Worm (Caenorhabditis elegans) whole organism, late embryonic: ENCODE results near the gene dct-1.

ENCODE experiments used
- C38D4.7 ChIP-seq: fragments of 200-800 bp; sonication (Bioruptor generic); optimal IDR thresholded peaks from 2 replicates; lab custom pipeline; 2018; ENCODE audit warnings: mild to moderate bottlenecking, missing genetic modification characterization, moderate library complexity, missing compliant biosample characterization
- K02D7.2 ChIP-seq: sonication (generic microtip); optimal IDR thresholded peaks from 2 replicates; lab custom pipeline; 2017; ENCODE audit warnings: mild to moderate bottlenecking, missing genetic modification characterization, missing compliant biosample characterization
- K09A11.1 ChIP-seq: sonication (generic microtip); optimal IDR thresholded peaks from 2 replicates; lab custom pipeline; 2017; ENCODE audit warnings: antibody characterized with exemption, mild to moderate bottlenecking, missing genetic modification characterization, missing compliant biosample characterization; ENCODE audit not compliant: insufficient read depth
- Y22D7AL.16 ChIP-seq: sonication (generic microtip); optimal IDR thresholded peaks from 2 replicates; lab custom pipeline; 2016; ENCODE audit warnings: missing genetic modification characterization, missing compliant biosample characterization
- ahr-1 ChIP-seq: sonication (generic microtip); optimal IDR thresholded peaks from 2 replicates; lab custom pipeline; 2016; ENCODE audit warnings: missing genetic modification characterization, missing compliant biosample characterization
- ceh-14 ChIP-seq: sonication (generic microtip); optimal IDR thresholded peaks from 2 replicates; lab custom pipeline; 2016; ENCODE audit warnings: missing genotype, missing genetic modification characterization, missing compliant biosample characterization
- ceh-18 ChIP-seq: sonication (generic microtip); optimal IDR thresholded peaks from 2 replicates; lab custom pipeline; 2016; ENCODE audit warnings: missing genetic modification characterization, missing compliant biosample characterization
- ceh-19 ChIP-seq: fragments of 200-800 bp; sonication (Bioruptor generic); optimal IDR thresholded peaks from 2 replicates; lab custom pipeline; 2018; ENCODE audit warnings: mild to moderate bottlenecking, missing genetic modification characterization, missing compliant biosample characterization
- ceh-2 ChIP-seq: sonication (generic microtip); optimal IDR thresholded peaks from 2 replicates; lab custom pipeline; 2016; ENCODE audit warnings: missing genotype, missing genetic modification characterization, missing compliant biosample characterization
- ceh-30 ChIP-seq: fragments of 150-350 bp; optimal IDR thresholded peaks from 2 replicates; lab custom pipeline; 2014; ENCODE audit warnings: missing biosample characterization, missing genetic modification characterization
- ceh-48 ChIP-seq: sonication (generic microtip); optimal IDR thresholded peaks from 2 replicates; lab custom pipeline; 2016; ENCODE audit warnings: missing genetic modification characterization, inconsistent platforms, missing compliant biosample characterization
- ceh-9 ChIP-seq: sonication (generic microtip); optimal IDR thresholded peaks from 2 replicates; lab custom pipeline; 2016; ENCODE audit warnings: mild to moderate bottlenecking, missing genetic modification characterization, inconsistent platforms, missing compliant biosample characterization
- che-1 ChIP-seq: sonication (generic microtip); optimal IDR thresholded peaks from 2 replicates; lab custom pipeline; 2016; ENCODE audit warnings: mild to moderate bottlenecking, missing genetic modification characterization, missing compliant biosample characterization
- dve-1 ChIP-seq: sonication (generic microtip); optimal IDR thresholded peaks from 2 replicates; lab custom pipeline; 2017; ENCODE audit warnings: antibody characterized with exemption, mild to moderate bottlenecking, missing genetic modification characterization, missing compliant biosample characterization
- elt-2 ChIP-seq: sonication (generic microtip); optimal IDR thresholded peaks from 2 replicates; lab custom pipeline; 2016; ENCODE audit warnings: missing genetic modification reagents, missing genetic modification characterization, missing compliant biosample characterization
- elt-4 ChIP-seq: sonication (generic microtip); optimal IDR thresholded peaks from 2 replicates; lab custom pipeline; 2016; ENCODE audit warnings: missing genetic modification characterization, missing compliant biosample characterization
- ets-4 ChIP-seq: sonication (generic microtip); optimal IDR thresholded peaks from 2 replicates; lab custom pipeline; 2016; ENCODE audit warnings: missing genetic modification characterization, missing compliant biosample characterization
- fax-1 ChIP-seq: sonication (generic microtip); optimal IDR thresholded peaks from 2 replicates; lab custom pipeline; 2016; ENCODE audit warnings: missing genotype, missing genetic modification characterization, missing compliant biosample characterization
- fkh-10 ChIP-seq: fragments of 150-350 bp; optimal IDR thresholded peaks from 2 replicates; lab custom pipeline; 2014; ENCODE audit warnings: missing biosample characterization, missing genetic modification reagents, missing genetic modification characterization
- fkh-6 ChIP-seq: sonication (generic microtip); optimal IDR thresholded peaks from 2 replicates; lab custom pipeline; 2016; ENCODE audit warnings: missing genetic modification characterization, missing compliant biosample characterization
- gmeb-2 ChIP-seq: sonication (generic microtip); optimal IDR thresholded peaks from 2 replicates; lab custom pipeline; 2016; ENCODE audit warnings: missing genetic modification characterization, inconsistent platforms, missing compliant biosample characterization
- hlh-15 ChIP-seq: sonication (generic microtip); optimal IDR thresholded peaks from 2 replicates; lab custom pipeline; 2016; ENCODE audit warnings: missing genetic modification characterization, missing compliant biosample characterization
- hlh-30 ChIP-seq: sonication (generic microtip); optimal IDR thresholded peaks from 2 replicates; lab custom pipeline; 2017; ENCODE audit warnings: antibody characterized with exemption, missing genetic modification characterization, missing compliant biosample characterization; ENCODE audit not compliant: insufficient read depth
- lim-6 ChIP-seq: sonication (generic microtip); optimal IDR thresholded peaks from 2 replicates; lab custom pipeline; 2016; ENCODE audit warnings: missing genetic modification characterization, missing compliant biosample characterization
- madf-2 ChIP-seq: sonication (generic microtip); optimal IDR thresholded peaks from 2 replicates; lab custom pipeline; 2017; ENCODE audit warnings: missing genetic modification characterization, missing compliant biosample characterization
- mec-3 ChIP-seq: sonication (generic microtip); optimal IDR thresholded peaks from 2 replicates; lab custom pipeline; 2016; ENCODE audit warnings: borderline replicate concordance, missing genetic modification characterization, missing compliant biosample characterization
- nfya-1 ChIP-seq: sonication (generic microtip); optimal IDR thresholded peaks from 2 replicates; lab custom pipeline; 2017; ENCODE audit warnings: missing genetic modification characterization, mild to moderate bottlenecking, missing compliant biosample characterization, antibody characterized with exemption, moderate library complexity
- nhr-11 ChIP-seq: fragments of 150-350 bp; optimal IDR thresholded peaks from 2 replicates; lab custom pipeline; 2014; ENCODE audit warnings: missing biosample characterization, missing genetic modification characterization
- nhr-232 ChIP-seq: sonication (generic microtip); optimal IDR thresholded peaks from 2 replicates; lab custom pipeline; 2016; ENCODE audit warnings: missing genetic modification characterization, missing compliant biosample characterization
- pat-9 ChIP-seq: fragments of 200-800 bp; sonication (Bioruptor generic); optimal IDR thresholded peaks from 2 replicates; lab custom pipeline; 2018; ENCODE audit warnings: mild to moderate bottlenecking, missing genetic modification characterization, moderate library complexity, missing compliant biosample characterization
- pha-2 ChIP-seq: sonication (generic microtip); optimal IDR thresholded peaks from 2 replicates; lab custom pipeline; 2017; ENCODE audit warnings: mild to moderate bottlenecking, missing genetic modification characterization, missing compliant biosample characterization
- pqm-1 ChIP-seq: sonication (generic microtip); optimal IDR thresholded peaks from 2 replicates; lab custom pipeline; 2016; ENCODE audit warnings: missing genetic modification characterization, missing compliant biosample characterization
- pros-1 ChIP-seq: fragments of 150-350 bp; optimal IDR thresholded peaks from 2 replicates; lab custom pipeline; 2014; ENCODE audit warnings: missing biosample characterization, missing genetic modification reagents, missing genetic modification characterization
- ref-2 ChIP-seq: sonication (generic microtip); optimal IDR thresholded peaks from 2 replicates; lab custom pipeline; 2016; ENCODE audit warnings: missing genetic modification characterization, missing compliant biosample characterization
- sdc-2 ChIP-seq: sonication (generic microtip); optimal IDR thresholded peaks from 2 replicates; lab custom pipeline; 2016; ENCODE audit warnings: missing genotype, missing genetic modification characterization, missing compliant biosample characterization
- sox-2 ChIP-seq: fragments of 200-800 bp; sonication (Bioruptor generic); IDR thresholded peaks from 2 replicates; pipeline ENCODE4 v1.3.6; 2022; ENCODE audit warnings: missing genetic modification reagents, missing genetic modification characterization, missing compliant biosample characterization
- tbx-2 ChIP-seq: sonication (generic microtip); optimal IDR thresholded peaks from 2 replicates; lab custom pipeline; 2016; ENCODE audit warnings: missing genetic modification characterization, missing compliant biosample characterization
- unc-3 ChIP-seq, 2 experiments: fragments of 200-800 bp in 1 of 2; sonication (Bioruptor generic) in 1 of 2; sonication (generic microtip) in 1 of 2; conservative IDR thresholded peaks in 1 of 2; optimal IDR thresholded peaks in 1 of 2; 2 replicates each; pipeline versions ENCODE4 v1.3.6 to Lab custom; 2016 to 2022; ENCODE audit warnings: missing compliant biosample characterization in 2 of 2, missing genetic modification characterization in 2 of 2, missing genetic modification reagents in 1 of 2
- zip-5 ChIP-seq: sonication (generic microtip); optimal IDR thresholded peaks from 2 replicates; lab custom pipeline; 2016; ENCODE audit warnings: missing genetic modification characterization, missing compliant biosample characterization

Gene dct-1

ce11 chrX:7951578-7951977 is 2.6 kb upstream of the dct-1 start (continued):
- TF ChIP-seq fax-1, result peak; percentile 41
- no peak for TF ChIP-seq ahr-1 (tag; lab: Kevin White, UChicago)
- peak; percentile 82 for TF ChIP-seq ceh-14 (tag; lab: Kevin White, UChicago)
- peak; percentile 84 for TF ChIP-seq ref-2 (tag; lab: Kevin White, UChicago)
- TF ChIP-seq pha-2 (tag; lab: Kevin White, UChicago), result no peak
- TF ChIP-seq zip-5 (tag; lab: Kevin White, UChicago), result no peak
- TF ChIP-seq lim-6, result peak; percentile 40
- TF ChIP-seq nhr-11 (tag; lab: Kevin White, UChicago), result no peak
- TF ChIP-seq ceh-9 (tag; lab: Kevin White, UChicago), result no peak
- TF ChIP-seq hlh-15 (tag; lab: Kevin White, UChicago), result no peak
- TF ChIP-seq pros-1 (tag; lab: Kevin White, UChicago), result peak; percentile 69
- no peak for TF ChIP-seq unc-3 (GFP tag; conservative IDR thresholded peaks at IDR 0.05; lab: Robert Waterston, UW)
- TF ChIP-seq unc-3 (tag; optimal IDR thresholded peaks at IDR 0.05; lab: Kevin White, UChicago), result no peak
- no peak for TF ChIP-seq che-1
- no peak for TF ChIP-seq C38D4.7 (GFP tag; lab: Kevin White, UChicago)
- TF ChIP-seq mec-3 (tag; lab: Kevin White, UChicago), result no peak
- no peak for TF ChIP-seq pqm-1 (tag; lab: Kevin White, UChicago)
- peak; percentile 77 for TF ChIP-seq ceh-18
- no peak for TF ChIP-seq K02D7.2 (tag; lab: Kevin White, UChicago)
- no peak for TF ChIP-seq nhr-232 (tag; lab: Kevin White, UChicago)
- no peak; the same call in 1 of the 2 replicates for TF ChIP-seq sox-2 (GFP tag; lab: Robert Waterston, UW)
- peak; percentile 59 for TF ChIP-seq ceh-2 (tag; lab: Kevin White, UChicago)
- peak; percentile 91 for TF ChIP-seq nfya-1 (tag; lab: Kevin White, UChicago)
- TF ChIP-seq tbx-2 (tag; lab: Kevin White, UChicago), result peak; percentile 86

- TF ChIP-seq elt-2 (tag; lab: Kevin White, UChicago) (peak; percentile 19), K09A11.1 (tag; lab: Kevin White, UChicago) (no peak), hlh-30 (tag; lab: Kevin White, UChicago) (peak; percentile 4)
- TF ChIP-seq, all 69 proteins: peak for 2
These were observed 1.7 kb upstream of the dct-1 start for ce11 chrX:7952226-7953062.

- TF ChIP-seq ceh-48 (no peak), hlh-15 (tag; lab: Kevin White, UChicago) (no peak), gmeb-2 (tag; lab: Kevin White, UChicago) (no peak), Y22D7AL.16 (tag; lab: Kevin White, UChicago) (no peak), ahr-1 (tag; lab: Kevin White, UChicago) (no peak), fkh-6 (tag; lab: Kevin White, UChicago) (no peak), sdc-2 (tag; lab: Kevin White, UChicago) (no peak), elt-4 (tag; lab: Kevin White, UChicago) (no peak), tbx-2 (tag; lab: Kevin White, UChicago) (no peak), unc-3 (GFP tag; conservative IDR thresholded peaks at IDR 0.05; lab: Robert Waterston, UW) (no peak), unc-3 (tag; optimal IDR thresholded peaks at IDR 0.05; lab: Kevin White, UChicago) (no peak), pat-9 (no peak)
These were observed 1.2 kb upstream of the dct-1 start for ce11 chrX:7953063-7953337.

- TF ChIP-seq K02D7.2 (tag; lab: Kevin White, UChicago) (no peak), nhr-11 (tag; lab: Kevin White, UChicago) (no peak), ref-2 (tag; lab: Kevin White, UChicago) (no peak), unc-3 (GFP tag; conservative IDR thresholded peaks at IDR 0.05; lab: Robert Waterston, UW) (no peak), unc-3 (tag; optimal IDR thresholded peaks at IDR 0.05; lab: Kevin White, UChicago) (no peak), ceh-30 (tag; lab: Kevin White, UChicago) (no peak), ahr-1 (tag; lab: Kevin White, UChicago) (no peak), fkh-6 (tag; lab: Kevin White, UChicago) (no peak), sdc-2 (tag; lab: Kevin White, UChicago) (no peak), Y22D7AL.16 (tag; lab: Kevin White, UChicago) (no peak), gmeb-2 (tag; lab: Kevin White, UChicago) (no peak), ets-4 (tag; lab: Kevin White, UChicago) (no peak), dve-1 (no peak), fkh-10 (GFP tag; lab: Kevin White, UChicago) (no peak), ceh-19 (GFP tag; lab: Kevin White, UChicago) (no peak), madf-2 (tag; lab: Kevin White, UChicago) (no peak)
- TF ChIP-seq, all 69 proteins: peak for 0
These were observed 459 bp upstream of the dct-1 start for ce11 chrX:7953695-7954094.
